Worm (Caenorhabditis elegans) whole organism, L1 larva: ENCODE measurements around the gene Y94A7B.11.

Source experiments
- ceh-82 ChIP-seq, 3 experiments: fragments of 150-350 bp in 1 of 3; sonication (generic microtip) in 2 of 3; optimal IDR thresholded peaks; 2 replicates each; lab custom pipeline; 2014 to 2017; ENCODE audit warnings: missing biosample characterization in 3 of 3, missing genetic modification characterization in 3 of 3
- dpl-1 ChIP-seq, 3 experiments: fragments of 150-350 bp in 2 of 3; sonication (generic microtip) in 1 of 3; optimal IDR thresholded peaks; 2 replicates each; lab custom pipeline; 2014 to 2017; ENCODE audit warnings: missing biosample characterization in 3 of 3, missing genetic modification characterization in 3 of 3, missing genetic modification reagents in 3 of 3
- efl-1 ChIP-seq, 4 experiments: fragments of 150-350 bp; optimal IDR thresholded peaks in 3 of 4; peaks in 1 of 4; 1 replicate in 1 of 4; 2 replicates in 3 of 4; lab custom pipeline; 2014; ENCODE audit warnings: missing biosample characterization in 2 of 4, missing genetic modification characterization in 2 of 4, missing genetic modification reagents in 2 of 4
- fos-1 ChIP-seq: fragments of 150-350 bp; optimal IDR thresholded peaks from 2 replicates; lab custom pipeline; 2014; ENCODE audit warnings: missing biosample characterization, missing genetic modification characterization
- unc-62 ChIP-seq: fragments of 150-350 bp; optimal IDR thresholded peaks from 2 replicates; lab custom pipeline; 2014; ENCODE audit warnings: missing biosample characterization, missing genetic modification reagents, missing genetic modification characterization
- zag-1 ChIP-seq: fragments of 150-350 bp; optimal IDR thresholded peaks from 2 replicates; lab custom pipeline; 2014; ENCODE audit warnings: missing biosample characterization, missing genetic modification characterization

ce11 chrV:17845370-17845967 is 43.0 kb upstream of the Y94A7B.11 start:
- no peak for TF ChIP-seq zag-1 (tag; lab: Kevin White, UChicago)
- TF ChIP-seq ceh-82 (tag; optimal IDR thresholded peaks at IDR 0.05; lab: Kevin White, UChicago): no peak
- no peak for TF ChIP-seq fos-1 (tag; lab: Kevin White, UChicago)
- TF ChIP-seq efl-1 (optimal IDR thresholded peaks at IDR 0.05; lab: Kevin White, UChicago): no peak
- no peak for TF ChIP-seq efl-1 (GFP tag; optimal IDR thresholded peaks at IDR 0.05 in 1 of 2; lab: Kevin White, UChicago)
- TF ChIP-seq dpl-1 (GFP tag; optimal IDR thresholded peaks at IDR 0.05; lab: Kevin White, UChicago): no peak
- TF ChIP-seq unc-62: no peak
